Fruit fly (Drosophila melanogaster) whole organism, embryonic: Measurements from ENCODE around the gene CG16758.
A peak's percentile ranks its signal among the peaks of the same experiment; 100 is the strongest.

Experiments used
- BtbVII ChIP-seq: fragments of 200-800 bp; sonication (Bioruptor generic); optimal IDR thresholded peaks from 3 replicates; lab custom pipeline; 2017; ENCODE audit warnings: missing biosample characterization, mild to moderate bottlenecking, missing genetic modification characterization
- Bteb2 ChIP-seq: fragments of 200-800 bp; sonication (Bioruptor generic); optimal IDR thresholded peaks from 2 replicates; lab custom pipeline; 2016; ENCODE audit warnings: missing biosample characterization, missing genetic modification characterization
- CG10366 ChIP-seq: fragments of 200-800 bp; sonication (Bioruptor generic); IDR thresholded peaks from 2 replicates; pipeline ENCODE4 v1.3.6; 2022; ENCODE audit warnings: missing biosample characterization, missing genetic modification characterization
- CG11093 ChIP-seq: fragments of 200-800 bp; sonication (Bioruptor generic); IDR thresholded peaks from 3 replicates; pipeline ENCODE4 v1.3.6; 2022; ENCODE audit warnings: missing biosample characterization, missing genetic modification characterization
- CG14014 ChIP-seq: fragments of 200-800 bp; sonication (Bioruptor generic); IDR thresholded peaks from 2 replicates; pipeline ENCODE4 v1.3.6; 2022; ENCODE audit warnings: missing biosample characterization, missing genetic modification characterization
- CG2678 ChIP-seq: fragments of 200-800 bp; sonication (Bioruptor generic); optimal IDR thresholded peaks from 3 replicates; lab custom pipeline; 2019; ENCODE audit warnings: missing biosample characterization, mild to moderate bottlenecking, missing genetic modification characterization, moderate library complexity
- CG30403 ChIP-seq: fragments of 200-800 bp; sonication (Bioruptor generic); optimal IDR thresholded peaks from 3 replicates; lab custom pipeline; 2016; ENCODE audit warnings: missing biosample characterization, missing genetic modification characterization
- CG34376 ChIP-seq: fragments of 200-800 bp; sonication (Bioruptor generic); optimal IDR thresholded peaks from 2 replicates; lab custom pipeline; 2018; ENCODE audit warnings: missing biosample characterization, mild to moderate bottlenecking, missing genetic modification characterization
- CG4730 ChIP-seq: fragments of 200-800 bp; sonication (Bioruptor generic); IDR thresholded peaks from 2 replicates; pipeline ENCODE4 v1.3.6; 2022; ENCODE audit warnings: missing biosample characterization, missing genetic modification characterization
- CG7556 ChIP-seq: fragments of 200-800 bp; sonication (Bioruptor generic); optimal IDR thresholded peaks from 2 replicates; lab custom pipeline; 2017; ENCODE audit warnings: missing biosample characterization, mild to moderate bottlenecking, missing genetic modification characterization
- CG7745 ChIP-seq: fragments of 200-800 bp; sonication (Bioruptor generic); optimal IDR thresholded peaks from 2 replicates; lab custom pipeline; 2018; ENCODE audit warnings: missing biosample characterization, mild to moderate bottlenecking, missing genetic modification characterization, moderate library complexity
- CG7987 ChIP-seq: fragments of 200-800 bp; sonication (Bioruptor generic); optimal IDR thresholded peaks from 2 replicates; lab custom pipeline; 2018; ENCODE audit warnings: missing biosample characterization, mild to moderate bottlenecking, missing genetic modification characterization, moderate library complexity
- CG9797 ChIP-seq: fragments of 200-800 bp; sonication (Bioruptor generic); optimal IDR thresholded peaks from 3 replicates; lab custom pipeline; 2018; ENCODE audit warnings: missing biosample characterization, mild to moderate bottlenecking, missing genetic modification characterization
- D19B ChIP-seq: fragments of 200-800 bp; sonication (Bioruptor generic); optimal IDR thresholded peaks from 2 replicates; lab custom pipeline; 2017; ENCODE audit warnings: missing biosample characterization, mild to moderate bottlenecking, missing genetic modification characterization
- Deaf1 ChIP-seq: fragments of 200-800 bp; optimal IDR thresholded peaks from 3 replicates; lab custom pipeline; 2019; ENCODE audit warnings: missing biosample characterization, mild to moderate bottlenecking, missing genetic modification characterization, moderate library complexity
- Ets65A ChIP-seq: fragments of 200-800 bp; sonication (Bioruptor generic); peaks from one replicate; lab custom pipeline; 2016; ENCODE audit warnings: missing biosample characterization, missing genetic modification characterization
- HHEX ChIP-seq: fragments of 200-800 bp; sonication (Bioruptor generic); optimal IDR thresholded peaks from 3 replicates; lab custom pipeline; 2017; ENCODE audit warnings: missing biosample characterization, mild to moderate bottlenecking, missing genetic modification characterization, missing genetic modification reagents
- Kr ChIP-seq: fragments of 200-800 bp; sonication (Bioruptor generic); optimal IDR thresholded peaks from 2 replicates; lab custom pipeline; 2017; ENCODE audit warnings: missing biosample characterization, mild to moderate bottlenecking, missing genetic modification characterization
- Med ChIP-seq: fragments of 200-800 bp; sonication (Bioruptor generic); peaks from one replicate; lab custom pipeline; 2016; ENCODE audit warnings: missing biosample characterization, missing genetic modification characterization, mild to moderate bottlenecking, inconsistent platforms, moderate library complexity
- Side ChIP-seq: fragments of 200-800 bp; sonication (Bioruptor generic); optimal IDR thresholded peaks from 2 replicates; lab custom pipeline; 2016; ENCODE audit warnings: missing biosample characterization, missing genetic modification characterization
- ase ChIP-seq: fragments of 200-800 bp; sonication (Bioruptor generic); IDR thresholded peaks from 3 replicates; pipeline ENCODE4 v1.3.6; 2022; ENCODE audit warnings: missing biosample characterization, missing genetic modification characterization
- bab2 ChIP-seq: fragments of 200-800 bp; sonication (Bioruptor generic); optimal IDR thresholded peaks from 2 replicates; lab custom pipeline; 2016; ENCODE audit warnings: missing biosample characterization, missing genetic modification characterization
- bsh ChIP-seq, 2 experiments: fragments of 200-800 bp; sonication (Bioruptor generic); optimal IDR thresholded peaks; 2 replicates each; lab custom pipeline; 2017 to 2018; ENCODE audit warnings: mild to moderate bottlenecking in 2 of 2, missing biosample characterization in 2 of 2, missing genetic modification characterization in 2 of 2, moderate library complexity in 1 of 2
- chn ChIP-seq: fragments of 200-800 bp; sonication (Bioruptor generic); optimal IDR thresholded peaks from 2 replicates; lab custom pipeline; 2016; ENCODE audit warnings: missing biosample characterization, missing genetic modification characterization
- ci ChIP-seq: fragments of 200-800 bp; sonication (Bioruptor generic); IDR thresholded peaks from 3 replicates; pipeline ENCODE4 v1.3.6; 2022; ENCODE audit warnings: missing biosample characterization, missing genetic modification characterization
- cwo ChIP-seq: fragments of 200-800 bp; sonication (Bioruptor generic); optimal IDR thresholded peaks from 3 replicates; lab custom pipeline; 2017; ENCODE audit warnings: missing biosample characterization, missing genetic modification characterization, mild to moderate bottlenecking, moderate library complexity, missing genetic modification reagents
- dimm ChIP-seq: fragments of 200-800 bp; sonication (Bioruptor generic); IDR thresholded peaks from 2 replicates; pipeline ENCODE4 v1.3.6; 2022; ENCODE audit warnings: missing biosample characterization, missing genetic modification characterization
- ewg ChIP-seq: fragments of 200-800 bp; sonication (Bioruptor generic); optimal IDR thresholded peaks from 3 replicates; lab custom pipeline; 2017; ENCODE audit warnings: mild to moderate bottlenecking, missing biosample characterization, missing genetic modification reagents, missing genetic modification characterization
- knrl ChIP-seq: fragments of 200-800 bp; sonication (Bioruptor generic); IDR thresholded peaks from 3 replicates; pipeline ENCODE4 v1.3.6; 2022; ENCODE audit warnings: missing biosample characterization, missing genetic modification characterization; ENCODE audit not compliant: partially characterized antibody
- oc ChIP-seq: fragments of 200-800 bp; sonication (Bioruptor generic); optimal IDR thresholded peaks from 2 replicates; lab custom pipeline; 2018; ENCODE audit warnings: missing biosample characterization, mild to moderate bottlenecking, missing genetic modification characterization, moderate library complexity
- pan ChIP-seq, 4 experiments: fragments of >200 bp in 3 of 4; fragments of 200-800 bp in 1 of 4; sonication (Bioruptor generic) in 1 of 4; optimal IDR thresholded peaks in 3 of 4; IDR thresholded peaks in 1 of 4; 2 replicates each; pipeline versions ENCODE4 v1.3.6 to Lab custom; 2017 to 2022; ENCODE audit warnings: missing biosample characterization in 2 of 4, missing genetic modification characterization in 2 of 4, mixed read lengths in 1 of 4
- prd ChIP-seq, 3 experiments: fragments of >200 bp in 2 of 3; fragments of 200-800 bp in 1 of 3; sonication (Bioruptor generic) in 1 of 3; optimal IDR thresholded peaks in 2 of 3; IDR thresholded peaks in 1 of 3; 2 replicates in 2 of 3; 3 replicates in 1 of 3; pipeline versions ENCODE4 v1.3.6 to Lab custom; 2017 to 2022; ENCODE audit warnings: missing biosample characterization in 1 of 3, missing genetic modification characterization in 1 of 3
- rib ChIP-seq: fragments of 200-800 bp; sonication (Bioruptor generic); IDR thresholded peaks from 2 replicates; pipeline ENCODE4 v1.3.6; 2022; ENCODE audit warnings: missing biosample characterization, missing genetic modification characterization
- run ChIP-seq: fragments of 200-800 bp; sonication (Bioruptor generic); optimal IDR thresholded peaks from 3 replicates; lab custom pipeline; 2018; ENCODE audit warnings: missing biosample characterization, mild to moderate bottlenecking, missing genetic modification characterization
- slbo ChIP-seq: fragments of 200-800 bp; sonication (Bioruptor generic); IDR thresholded peaks from 2 replicates; pipeline ENCODE4 v1.3.6; 2022; ENCODE audit warnings: missing biosample characterization, missing genetic modification characterization
- stc ChIP-seq: fragments of 200-800 bp; sonication (Bioruptor generic); IDR thresholded peaks from 2 replicates; pipeline ENCODE4 v1.3.6; 2022; ENCODE audit warnings: missing biosample characterization, missing genetic modification characterization
- sug ChIP-seq: fragments of 200-800 bp; optimal IDR thresholded peaks from 2 replicates; lab custom pipeline; 2019; ENCODE audit warnings: missing biosample characterization, mild to moderate bottlenecking, missing genetic modification characterization, moderate library complexity
- tap ChIP-seq: fragments of 200-800 bp; optimal IDR thresholded peaks from 3 replicates; lab custom pipeline; 2019; ENCODE audit warnings: missing biosample characterization, mild to moderate bottlenecking, missing genetic modification characterization, moderate library complexity
- tin ChIP-seq: fragments of 200-800 bp; sonication (Bioruptor generic); optimal IDR thresholded peaks from 3 replicates; lab custom pipeline; 2016; ENCODE audit warnings: missing biosample characterization, missing genetic modification characterization
- toy ChIP-seq: fragments of 200-800 bp; sonication (Bioruptor generic); IDR thresholded peaks from 2 replicates; pipeline ENCODE4 v1.3.6; 2022; ENCODE audit warnings: missing biosample characterization, missing genetic modification characterization

CG16758 gene

dm6 chr3L:2530635-2531034, 27.2 kb upstream of the CG16758 start (continued):
- TF ChIP-seq D19B (GFP tag; lab: Kevin White, UChicago) (peak; percentile 40), HHEX (peak; percentile 17), ewg (GFP tag; lab: Kevin White, UChicago) (no peak), CG2678 (tag; lab: Kevin White, UChicago) (peak; percentile 24), pan (optimal IDR thresholded peaks at IDR 0.05; lab: Kevin White, UChicago) (no peak), pan (GFP tag; optimal IDR thresholded peaks at IDR 0.05 in 1 of 2, IDR thresholded peaks at IDR 0.05 in 1 of 2) (peak in 1 of 2 experiments; percentile 30), CG30403 (GFP tag; lab: Kevin White, UChicago) (no peak), CG9797 (GFP tag; lab: Kevin White, UChicago) (no peak), CG10366 (no peak; the same call in 1 of the 2 replicates), CG14014 (GFP tag; lab: Robert Waterston, UW) (no peak), CG7745 (tag; lab: Kevin White, UChicago) (no peak), prd (optimal IDR thresholded peaks at IDR 0.05; lab: Kevin White, UChicago) (no peak), prd (GFP tag; IDR thresholded peaks at IDR 0.05; lab: Robert Waterston, UW) (0 out of 3 replicates have a peak, but pooled peaks have one; percentile 24), rib (GFP tag; lab: Robert Waterston, UW) (0 out of 2 replicates have a peak, but pooled peaks have one; percentile 45), slbo (0 out of 2 replicates have a peak, but pooled peaks have one; percentile 15), dimm (GFP tag; lab: Robert Waterston, UW) (no peak), run (no peak), Ets65A (GFP tag; lab: Kevin White, UChicago) (peak; percentile 2), Med (GFP tag; lab: Kevin White, UChicago) (peak; percentile 75), ase (0 out of 3 replicates have a peak, but pooled peaks have one; percentile 18)

DNA sequence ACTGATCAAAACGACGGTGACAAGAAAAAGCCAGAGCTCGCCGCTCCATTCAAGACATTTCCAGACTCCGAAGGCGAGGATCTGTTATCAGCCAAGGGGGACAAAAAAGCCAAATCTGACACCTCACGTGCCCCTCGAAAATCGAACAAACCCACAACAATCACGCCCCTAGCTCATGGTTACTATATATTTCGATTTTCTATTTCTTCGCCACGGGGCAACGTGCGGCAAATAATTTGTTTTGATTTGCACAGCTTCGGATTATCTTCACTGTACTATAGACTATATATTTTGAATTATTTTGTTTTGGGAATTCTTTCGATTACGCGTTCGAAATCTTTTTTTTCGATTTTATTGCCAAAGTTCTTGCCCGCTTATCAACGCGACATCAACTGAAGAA, 26.7 kb upstream of the CG16758 start:
- TF ChIP-seq bsh (GFP tag; optimal IDR thresholded peaks at IDR 0.05; lab: Kevin White, UChicago), result no peak
- TF ChIP-seq ci (GFP tag; lab: Robert Waterston, UW), result no peak
- peak; percentile 39 for TF ChIP-seq sug (tag; lab: Kevin White, UChicago)
- TF ChIP-seq CG34376 (GFP tag; lab: Kevin White, UChicago), result peak; percentile 88
- peak; percentile 77 for TF ChIP-seq cwo (GFP tag; lab: Kevin White, UChicago)
- TF ChIP-seq CG11093 (GFP tag; lab: Robert Waterston, UW), result no peak
- no peak for TF ChIP-seq Kr (GFP tag; lab: Kevin White, UChicago)
- no peak for TF ChIP-seq Bteb2 (GFP tag; lab: Kevin White, UChicago)
- no peak for TF ChIP-seq stc
- TF ChIP-seq knrl, result no peak
- no peak for TF ChIP-seq chn (GFP tag; lab: Kevin White, UChicago)
- no peak for TF ChIP-seq Deaf1 (tag; lab: Kevin White, UChicago)
- no peak for TF ChIP-seq bab2 (GFP tag; lab: Kevin White, UChicago)
- peak; percentile 78 for TF ChIP-seq CG7987 (GFP tag; lab: Kevin White, UChicago)
- no peak for TF ChIP-seq tap (tag; lab: Kevin White, UChicago)
- no peak for TF ChIP-seq tin (GFP tag; lab: Kevin White, UChicago)
- no peak for TF ChIP-seq Side
- TF ChIP-seq oc (tag; lab: Kevin White, UChicago), result no peak
- TF ChIP-seq CG7556 (GFP tag; lab: Kevin White, UChicago), result no peak
- no peak for TF ChIP-seq BtbVII (GFP tag; lab: Kevin White, UChicago)
- TF ChIP-seq toy (GFP tag; lab: Robert Waterston, UW), result no peak
- TF ChIP-seq CG4730 (GFP tag; lab: Robert Waterston, UW), result no peak
